Fruit fly (Drosophila melanogaster): Measurements from ENCODE around the gene CG3288.
A peak's percentile ranks its signal among the peaks of the same experiment; 100 is the strongest.

DNA sequence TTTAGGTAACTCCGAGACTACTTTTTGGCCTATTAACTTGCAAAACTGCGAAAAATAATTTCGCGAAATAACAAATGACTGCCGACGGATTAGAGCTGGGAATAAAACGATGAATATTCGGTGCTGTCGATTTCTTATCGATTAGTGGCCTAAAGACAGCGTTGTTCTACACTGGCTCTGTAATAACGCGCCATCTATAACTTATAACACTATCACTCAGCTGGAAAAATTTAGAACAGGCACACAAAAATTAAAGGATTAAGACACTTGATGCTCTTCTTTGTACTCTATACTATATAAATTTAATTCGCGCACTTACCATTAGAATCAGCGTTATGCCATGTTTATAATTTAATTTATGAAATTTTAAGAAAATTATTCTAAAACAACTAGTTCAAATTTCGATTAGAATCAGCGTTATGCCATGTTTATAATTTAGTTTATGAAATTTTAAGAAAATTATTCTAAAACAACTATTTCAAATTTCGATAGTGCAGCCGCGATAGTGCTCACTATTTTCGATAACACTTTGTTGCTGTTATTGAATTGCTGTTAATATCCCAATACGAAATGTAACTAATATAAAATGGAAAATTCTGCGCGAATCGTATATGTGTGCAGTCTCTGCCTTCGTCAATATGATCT, 5.6 kb downstream of the CG3288 start, which contains the start of the genes CSN3 and CG11456:
- TF ChIP-seq Hr96 (GFP tag; optimal IDR thresholded peaks at IDR 0.05) (peak; percentile 62), bab1 (GFP tag; optimal IDR thresholded peaks at IDR 0.05) (no peak), ovo (GFP tag; optimal IDR thresholded peaks at IDR 0.05) (no peak), Clk (GFP tag; optimal IDR thresholded peaks at IDR 0.05) (no peak), tj (GFP tag; optimal IDR thresholded peaks at IDR 0.05) (no peak), cnc (optimal IDR thresholded peaks at IDR 0.05) (no peak), Mnt (GFP tag; optimal IDR thresholded peaks at IDR 0.05) (peak; percentile 53), kay (GFP tag; ENCODE audit: borderline replicate concordance) (no peak), CG7101 (tag; optimal IDR thresholded peaks at IDR 0.05) (peak; percentile 61), CG1620 (GFP tag; optimal IDR thresholded peaks at IDR 0.05) (peak; percentile 63), toe (GFP tag; optimal IDR thresholded peaks at IDR 0.05) (peak; percentile 59), Crg-1 (GFP tag; optimal IDR thresholded peaks at IDR 0.05) (peak; percentile 58), CG12768 (GFP tag; optimal IDR thresholded peaks at IDR 0.05) (peak; percentile 4)
